Fruit fly (Drosophila melanogaster) whole organism, pupa: ENCODE measurements around the gene Non3.

ENCODE experiments used
- CG10348 ChIP-seq: fragments of 200-800 bp; sonication (Bioruptor generic); IDR thresholded peaks from 2 replicates; pipeline ENCODE4 v1.3.6; 2022; ENCODE audit warnings: missing biosample characterization, missing genetic modification characterization
- CG12605 ChIP-seq: fragments of 200-800 bp; sonication (Bioruptor generic); IDR thresholded peaks from 2 replicates; pipeline ENCODE4 v1.3.6; 2022; ENCODE audit warnings: missing biosample characterization, missing genetic modification characterization
- CG14655 ChIP-seq: fragments of 200-800 bp; sonication (Bioruptor generic); optimal IDR thresholded peaks from 3 replicates; lab custom pipeline; 2017; ENCODE audit warnings: mild to moderate bottlenecking, missing biosample characterization, missing genetic modification reagents, missing genetic modification characterization
- CG15710 ChIP-seq: fragments of 200-800 bp; sonication (Bioruptor generic); optimal IDR thresholded peaks from 2 replicates; lab custom pipeline; 2018; ENCODE audit warnings: missing biosample characterization, mild to moderate bottlenecking, missing genetic modification characterization, moderate library complexity
- CG32121 ChIP-seq: fragments of 200-800 bp; sonication (Bioruptor generic); IDR thresholded peaks from 2 replicates; pipeline ENCODE4 v1.3.6; 2022; ENCODE audit warnings: missing biosample characterization, missing genetic modification characterization
- CG4496 ChIP-seq: fragments of 200-800 bp; sonication (Bioruptor generic); IDR thresholded peaks from 3 replicates; pipeline ENCODE4 v1.3.6; 2022; ENCODE audit warnings: missing biosample characterization, missing genetic modification characterization
- CG8159 ChIP-seq: fragments of 200-800 bp; sonication (Bioruptor generic); optimal IDR thresholded peaks from 3 replicates; lab custom pipeline; 2018; ENCODE audit warnings: missing biosample characterization, mild to moderate bottlenecking, missing genetic modification characterization, moderate library complexity
- CG9948 ChIP-seq: fragments of 200-800 bp; sonication (Bioruptor generic); optimal IDR thresholded peaks from 2 replicates; lab custom pipeline; 2018; ENCODE audit warnings: missing biosample characterization, mild to moderate bottlenecking, missing genetic modification characterization, moderate library complexity
- D1 ChIP-seq: fragments of 200-800 bp; sonication (Bioruptor generic); optimal IDR thresholded peaks from 2 replicates; lab custom pipeline; 2018; ENCODE audit warnings: missing biosample characterization, mild to moderate bottlenecking, missing genetic modification characterization, moderate library complexity
- EcR ChIP-seq: fragments of 200-800 bp; sonication (Bioruptor generic); optimal IDR thresholded peaks from 3 replicates; lab custom pipeline; 2019; ENCODE audit warnings: missing biosample characterization, missing genetic modification characterization, mild to moderate bottlenecking, moderate library complexity, missing genetic modification reagents
- Ets98B ChIP-seq: fragments of 200-800 bp; sonication (Bioruptor generic); IDR thresholded peaks from 2 replicates; pipeline ENCODE4 v1.3.6; 2022; ENCODE audit warnings: missing biosample characterization, missing genetic modification characterization
- Pif1A ChIP-seq: fragments of 200-800 bp; sonication (Bioruptor generic); optimal IDR thresholded peaks from 3 replicates; lab custom pipeline; 2016; ENCODE audit warnings: missing biosample characterization, missing genetic modification characterization
- fd96Ca ChIP-seq: fragments of 200-800 bp; sonication (Bioruptor generic); IDR thresholded peaks from 3 replicates; pipeline ENCODE4 v1.3.6; 2022; ENCODE audit warnings: missing biosample characterization, missing genetic modification characterization

DNA sequence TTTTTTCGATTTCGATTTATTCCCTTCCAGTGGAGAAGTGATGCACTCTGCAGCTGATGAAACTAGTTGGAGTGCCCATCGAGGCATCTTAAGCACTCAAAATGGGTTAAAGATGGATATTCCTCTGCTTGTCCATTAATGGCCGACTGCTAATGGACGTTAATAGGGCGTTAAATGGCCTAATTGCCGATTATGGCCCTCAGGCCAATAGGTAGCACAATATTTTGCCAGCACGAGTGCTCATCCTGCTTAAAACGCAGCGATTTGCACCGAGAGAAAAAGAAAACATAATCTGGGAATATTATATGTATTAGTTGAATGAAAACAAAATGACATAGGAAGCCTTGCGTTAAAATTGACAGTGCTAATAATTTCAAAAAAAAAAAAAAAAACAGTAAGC lies 15.0 kb upstream of the Non3 start, which contains the start of gene CG44158:
- TF ChIP-seq CG9948 (tag; lab: Kevin White, UChicago) (no peak), CG12605 (GFP tag; lab: Robert Waterston, UW) (no peak), Ets98B (GFP tag; lab: Robert Waterston, UW) (no peak), CG15710 (tag; lab: Kevin White, UChicago) (no peak), CG8159 (no peak), Pif1A (GFP tag; lab: Kevin White, UChicago) (no peak), CG14655 (GFP tag; lab: Kevin White, UChicago) (no peak), EcR (GFP tag; lab: Kevin White, UChicago) (no peak), D1 (no peak), CG10348 (GFP tag; lab: Robert Waterston, UW) (no peak), CG32121 (GFP tag; lab: Robert Waterston, UW) (no peak), fd96Ca (GFP tag; lab: Robert Waterston, UW) (no peak), CG4496 (GFP tag; lab: Robert Waterston, UW) (no peak)
